Fruit fly (Drosophila melanogaster): ENCODE measurements around the gene CG42832.
A peak's percentile ranks its signal among the peaks of the same experiment; 100 is the strongest.

Gene CG42832

DNA sequence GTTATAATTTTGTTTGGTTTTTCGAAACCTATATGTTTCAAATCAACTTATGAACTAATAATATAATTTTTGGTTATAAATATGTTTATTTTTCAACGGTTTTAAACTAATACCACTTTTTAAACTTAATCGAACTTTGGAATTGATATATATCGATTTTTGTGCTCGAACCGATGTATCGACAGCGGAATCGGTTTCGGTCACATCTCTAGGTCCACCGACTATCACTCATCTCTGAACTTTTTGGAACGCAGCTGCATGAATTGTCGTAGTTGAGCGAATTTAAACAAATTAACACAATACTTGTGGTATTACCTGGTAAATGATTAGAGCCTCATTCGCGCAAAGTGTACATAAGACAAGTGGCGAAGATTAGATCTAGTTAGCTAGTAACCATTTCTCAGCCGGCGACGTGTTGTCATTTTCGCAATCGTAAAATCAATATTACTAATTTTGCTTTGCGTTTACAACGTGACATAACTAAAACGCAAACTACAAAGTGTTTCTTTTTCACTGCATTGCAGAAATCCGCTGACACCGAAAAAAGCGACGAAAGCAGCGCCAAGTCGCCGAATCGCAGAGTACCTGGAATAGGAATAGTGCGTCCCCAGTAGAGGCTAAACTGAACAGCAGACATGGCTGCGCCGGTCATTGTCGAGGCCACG, 18.0 kb downstream of the CG42832 start, which contains the start of gene Apt1 (continued):
- TF ChIP-seq vnd (GFP tag; IDR thresholded peaks at IDR 0.05; ENCODE audit: partially characterized antibody) (peak; percentile 95), amos (GFP tag; IDR thresholded peaks at IDR 0.05; ENCODE audit: partially characterized antibody) (peak; percentile 98), nmo (GFP tag; optimal IDR thresholded peaks at IDR 0.05) (peak; percentile 18), Dll (GFP tag; IDR thresholded peaks at IDR 0.05; ENCODE audit: partially characterized antibody) (peak; percentile 94), CG14860 (GFP tag; IDR thresholded peaks at IDR 0.05; ENCODE audit: partially characterized antibody) (peak; percentile 96), CG7271 (tag; optimal IDR thresholded peaks at IDR 0.05) (peak; percentile 1), phol (tag; optimal IDR thresholded peaks at IDR 0.05) (peak; percentile 21), CG2120 (GFP tag; optimal IDR thresholded peaks at IDR 0.05) (peak; percentile 26), MBD-R2 (GFP tag; IDR thresholded peaks at IDR 0.05) (peak; percentile 85), Doc3 (GFP tag; IDR thresholded peaks at IDR 0.05; ENCODE audit: partially characterized antibody) (peak; percentile 93), CG2712 (tag; optimal IDR thresholded peaks at IDR 0.05) (peak; percentile 41), lab (GFP tag; optimal IDR thresholded peaks at IDR 0.05) (no peak), CG6791 (GFP tag; IDR thresholded peaks at IDR 0.05; ENCODE audit: partially characterized antibody) (peak; percentile 98), Dbx (GFP tag; IDR thresholded peaks at IDR 0.05) (peak; percentile 30; the same call in 1 of the 3 replicates), Hr39 (optimal IDR thresholded peaks at IDR 0.05) (no peak), Meics (GFP tag; optimal IDR thresholded peaks at IDR 0.05) (no peak), CG34224 (GFP tag; IDR thresholded peaks at IDR 0.05; ENCODE audit: partially characterized antibody) (peak; percentile 97), Fer1 (GFP tag; optimal IDR thresholded peaks at IDR 0.05) (peak; percentile 1), hbn (GFP tag; IDR thresholded peaks at IDR 0.05; ENCODE audit: partially characterized antibody) (peak; percentile 86), zfh1 (GFP tag; IDR thresholded peaks at IDR 0.05) (no peak), Drgx (GFP tag; IDR thresholded peaks at IDR 0.05) (no peak), Lhr (GFP tag; optimal IDR thresholded peaks at IDR 0.05) (peak; percentile 14), fd64A (GFP tag; optimal IDR thresholded peaks at IDR 0.05) (no peak), pita (GFP tag; optimal IDR thresholded peaks at IDR 0.05) (no peak), CG8290 (GFP tag; optimal IDR thresholded peaks at IDR 0.05) (no peak), CG8290 (tag; optimal IDR thresholded peaks at IDR 0.05) (peak in 1 of 2 experiments; percentile 43), nom (GFP tag; optimal IDR thresholded peaks at IDR 0.05) (peak; percentile 68), tup (GFP tag; optimal IDR thresholded peaks at IDR 0.05) (no peak), pum (GFP tag; optimal IDR thresholded peaks at IDR 0.05) (no peak), row (GFP tag; IDR thresholded peaks at IDR 0.05) (peak; percentile 60), nerfin-2 (GFP tag; IDR thresholded peaks at IDR 0.05; ENCODE audit: partially characterized antibody) (peak; percentile 82), CG10267 (tag; optimal IDR thresholded peaks at IDR 0.05) (peak; percentile 44), Doc2 (GFP tag; IDR thresholded peaks at IDR 0.05) (no peak), CG15514 (GFP tag; optimal IDR thresholded peaks at IDR 0.05) (peak; percentile 65), CG9437 (GFP tag; optimal IDR thresholded peaks at IDR 0.05) (no peak), nerfin-1 (tag; optimal IDR thresholded peaks at IDR 0.05) (no peak), CG30020 (tag; optimal IDR thresholded peaks at IDR 0.05) (peak; percentile 5), zen2 (GFP tag; IDR thresholded peaks at IDR 0.05; ENCODE audit: partially characterized antibody) (peak; percentile 93), unc-4 (GFP tag; IDR thresholded peaks at IDR 0.05; ENCODE audit: partially characterized antibody) (peak; percentile 94), bbx (GFP tag; IDR thresholded peaks at IDR 0.05; ENCODE audit: partially characterized antibody) (peak; percentile 97), CG3995 (GFP tag; optimal IDR thresholded peaks at IDR 0.05) (peak; percentile 4), Myb (GFP tag; optimal IDR thresholded peaks at IDR 0.05) (peak; percentile 90), grau (tag; optimal IDR thresholded peaks at IDR 0.05) (peak; percentile 11), CG14667 (GFP tag; IDR thresholded peaks at IDR 0.05) (no peak), Sry-δ (GFP tag; optimal IDR thresholded peaks at IDR 0.05) (peak; percentile 94), Opbp (GFP tag; IDR thresholded peaks at IDR 0.05; ENCODE audit: partially characterized antibody) (peak; percentile 97), stwl (tag; optimal IDR thresholded peaks at IDR 0.05) (peak; percentile 88), CG1603 (tag; optimal IDR thresholded peaks at IDR 0.05) (peak; percentile 43)

Measured in whole organism, embryonic.